Worm (Caenorhabditis elegans) whole organism, midembryonic: ENCODE measurements around the gene gsr-1.

ENCODE experiments used
- flt-1 ChIP-seq: fragments of 200-800 bp; sonication (Bioruptor generic); IDR thresholded peaks from 2 replicates; pipeline ENCODE4 v1.3.6; 2022; ENCODE audit warnings: missing genetic modification characterization, missing compliant biosample characterization
- klf-2 ChIP-seq: fragments of 200-800 bp; sonication (Bioruptor generic); conservative IDR thresholded peaks from 2 replicates; pipeline ENCODE4 v1.3.6; 2022; ENCODE audit warnings: missing genetic modification reagents, missing genetic modification characterization, missing compliant biosample characterization
- tab-1 ChIP-seq: fragments of 200-800 bp; sonication (Bioruptor generic); IDR thresholded peaks from 2 replicates; pipeline ENCODE4 v1.3.6; 2022; ENCODE audit warnings: missing genetic modification characterization, missing compliant biosample characterization
- ztf-23 ChIP-seq: fragments of 200-800 bp; sonication (Bioruptor generic); IDR thresholded peaks from 2 replicates; pipeline ENCODE4 v1.3.6; 2022; ENCODE audit warnings: missing genetic modification reagents, missing genetic modification characterization, missing compliant biosample characterization

DNA sequence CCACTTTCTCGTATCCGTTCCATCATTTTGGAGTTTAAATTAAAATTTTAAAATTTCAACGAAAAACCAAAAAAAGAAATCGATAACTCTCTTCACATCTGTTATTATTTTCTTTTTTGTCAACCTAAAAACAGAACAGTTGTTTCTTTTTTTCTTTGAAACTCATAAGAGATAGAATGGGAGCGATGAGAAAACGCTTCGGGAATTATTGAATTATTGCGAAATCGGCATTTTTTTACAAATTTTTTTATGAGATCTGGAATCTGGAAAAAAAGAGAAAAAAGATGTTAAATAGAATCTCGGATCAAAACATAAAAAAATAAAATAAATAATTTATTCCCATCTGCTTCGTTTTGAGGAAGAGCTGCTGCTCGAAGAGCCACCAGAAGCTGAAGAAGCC, 6.8 kb downstream of the gsr-1 start, which contains the start of gene C46F11.5:
- TF ChIP-seq flt-1 (GFP tag; lab: Robert Waterston, UW) (no peak), klf-2 (GFP tag; lab: Robert Waterston, UW) (no peak), tab-1 (GFP tag; lab: Robert Waterston, UW) (no peak), ztf-23 (GFP tag; lab: Robert Waterston, UW) (no peak)
